Fruit fly (Drosophila melanogaster): ENCODE measurements around the gene mtrm.

The mtrm gene

dm6 chr3L:8455015-8455908 lies 42.5 kb downstream of the mtrm start (continued):
- TF ChIP-seq CG9609 (GFP tag; optimal IDR thresholded peaks at IDR 0.05) (peak; percentile 17), z (GFP tag; IDR thresholded peaks at IDR 0.05) (no peak), ap (GFP tag; IDR thresholded peaks at IDR 0.05) (peak; percentile 54), BEAF-32 (GFP tag; optimal IDR thresholded peaks at IDR 0.05) (no peak), oc (tag; optimal IDR thresholded peaks at IDR 0.05) (peak; percentile 84), Mes4 (GFP tag; optimal IDR thresholded peaks at IDR 0.05) (peak; percentile 34), B-H1 (GFP tag; IDR thresholded peaks at IDR 0.05) (peak; percentile 77), CG11456 (GFP tag; IDR thresholded peaks at IDR 0.05) (peak; percentile 79), disco-r (GFP tag; optimal IDR thresholded peaks at IDR 0.05) (peak; percentile 9), hbn (GFP tag; IDR thresholded peaks at IDR 0.05; ENCODE audit: partially characterized antibody) (no peak), CG13775 (GFP tag; optimal IDR thresholded peaks at IDR 0.05) (peak; percentile 85), so (GFP tag; IDR thresholded peaks at IDR 0.05) (peak; percentile 68), CG4820 (GFP tag; optimal IDR thresholded peaks at IDR 0.05) (peak; percentile 83), salm (tag; optimal IDR thresholded peaks at IDR 0.05) (peak; percentile 87), tna (GFP tag; IDR thresholded peaks at IDR 0.05; ENCODE audit: partially characterized antibody) (no peak), row (GFP tag; IDR thresholded peaks at IDR 0.05) (peak; percentile 78), HLH54F (GFP tag; optimal IDR thresholded peaks at IDR 0.05) (peak; percentile 17), CG8281 (tag; optimal IDR thresholded peaks at IDR 0.05) (peak; percentile 55), CG15514 (GFP tag; optimal IDR thresholded peaks at IDR 0.05) (peak; percentile 83), unpg (GFP tag; optimal IDR thresholded peaks at IDR 0.05) (peak; percentile 90), Xrp1 (GFP tag; IDR thresholded peaks at IDR 0.05) (peak; percentile 83), CG32532 (GFP tag; IDR thresholded peaks at IDR 0.05) (peak; percentile 83), CG13123 (GFP tag; optimal IDR thresholded peaks at IDR 0.05) (peak; percentile 48), ind (GFP tag; optimal IDR thresholded peaks at IDR 0.05) (peak; percentile 84), unc-4 (GFP tag; IDR thresholded peaks at IDR 0.05; ENCODE audit: partially characterized antibody) (no peak), CG10366 (GFP tag; IDR thresholded peaks at IDR 0.05) (peak; percentile 69), trem (tag; optimal IDR thresholded peaks at IDR 0.05) (peak; percentile 77), CG15696 (tag; optimal IDR thresholded peaks at IDR 0.05) (peak; percentile 40), crol (GFP tag; IDR thresholded peaks at IDR 0.05) (peak; percentile 80), rib (GFP tag; IDR thresholded peaks at IDR 0.05) (peak; percentile 48; the same call in 1 of the 2 replicates), CG16813 (GFP tag; IDR thresholded peaks at IDR 0.05; ENCODE audit: partially characterized antibody) (no peak), trh (GFP tag; optimal IDR thresholded peaks at IDR 0.05) (peak; percentile 74), Dref (GFP tag; IDR thresholded peaks at IDR 0.05) (no peak), CG11398 (GFP tag; optimal IDR thresholded peaks at IDR 0.05) (no peak), inv (GFP tag; IDR thresholded peaks at IDR 0.05; ENCODE audit: partially characterized antibody) (no peak), Scr (GFP tag; IDR thresholded peaks at IDR 0.05; ENCODE audit: partially characterized antibody) (no peak), Abd-B (GFP tag; optimal IDR thresholded peaks at IDR 0.05) (peak; percentile 63), Dad (GFP tag; optimal IDR thresholded peaks at IDR 0.05) (peak; percentile 47), gro (GFP tag; optimal IDR thresholded peaks at IDR 0.05) (peak; percentile 62), CG13424 (tag; optimal IDR thresholded peaks at IDR 0.05) (peak; percentile 91), amos (GFP tag; IDR thresholded peaks at IDR 0.05; ENCODE audit: partially characterized antibody) (no peak), CHES-1-like (GFP tag; optimal IDR thresholded peaks at IDR 0.05) (peak; percentile 15), vnd (GFP tag; IDR thresholded peaks at IDR 0.05; ENCODE audit: partially characterized antibody) (no peak), crp (GFP tag; optimal IDR thresholded peaks at IDR 0.05) (peak in 1 of 2 experiments; percentile 29), CG7786 (GFP tag; optimal IDR thresholded peaks at IDR 0.05) (peak; percentile 33), CrebB (tag; optimal IDR thresholded peaks at IDR 0.05) (peak; percentile 70), Poxn (GFP tag; IDR thresholded peaks at IDR 0.05) (no peak), Max (GFP tag; optimal IDR thresholded peaks at IDR 0.05) (peak; percentile 91)
